Worm (Caenorhabditis elegans): ENCODE data around the gene K10D2.8.

The K10D2.8 gene

ce11 chrIII:5172470-5172869 is 16.1 kb upstream of the K10D2.8 start, which contains the start of gene K10D2.5 (continued):
- TF ChIP-seq ceh-28 (tag; optimal IDR thresholded peaks at IDR 0.05) (peak; percentile 73), nfya-1 (tag; optimal IDR thresholded peaks at IDR 0.05; ENCODE audit: insufficient read depth) (peak; percentile 88), nhr-67 (tag; optimal IDR thresholded peaks at IDR 0.05) (no peak), nhr-76 (tag; optimal IDR thresholded peaks at IDR 0.05) (no peak), nhr-237 (tag; optimal IDR thresholded peaks at IDR 0.05) (no peak), nhr-23 (tag; optimal IDR thresholded peaks at IDR 0.05) (peak; percentile 90), nhr-77 (tag; optimal IDR thresholded peaks at IDR 0.05) (peak; percentile 39)

DNA sequence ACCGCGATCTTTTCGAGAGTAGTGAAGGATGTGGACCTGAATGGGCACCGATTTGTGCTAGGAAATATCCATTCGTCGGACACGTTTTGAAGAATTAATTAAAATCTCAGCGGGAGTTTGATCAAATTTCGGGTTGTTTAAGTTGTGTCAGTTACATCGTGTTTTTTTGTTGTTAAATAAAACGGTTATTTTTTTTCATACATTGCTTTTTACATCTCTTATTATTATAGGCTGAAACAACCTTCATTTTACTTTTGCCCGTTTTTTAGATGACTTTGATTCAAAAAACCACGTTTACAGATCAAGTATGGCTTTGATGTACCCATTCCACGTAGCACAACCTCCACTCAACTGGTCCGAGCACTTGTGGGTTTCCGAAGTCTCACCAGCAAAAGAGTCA is 15.4 kb upstream of the K10D2.8 start, which contains the start of gene emb-1:
emb-1 (plus strand) TSS at position 301 of the 400 bp plus-strand sequence.
- TF ChIP-seq snpc-4 (tag; optimal IDR thresholded peaks at IDR 0.05): no peak
- TF ChIP-seq aly-2 (tag; optimal IDR thresholded peaks at IDR 0.05): no peak
- no peak for TF ChIP-seq ZK546.5 (tag; optimal IDR thresholded peaks at IDR 0.05)
- no peak for TF ChIP-seq ceh-16 (tag; optimal IDR thresholded peaks at IDR 0.05)
- TF ChIP-seq skn-1 (tag; optimal IDR thresholded peaks at IDR 0.05): no peak
- TF ChIP-seq nhr-28 (tag; optimal IDR thresholded peaks at IDR 0.05): no peak
- TF ChIP-seq elt-1 (tag; optimal IDR thresholded peaks at IDR 0.05): no peak
- no peak for TF ChIP-seq mml-1 (tag; optimal IDR thresholded peaks at IDR 0.05)
- TF ChIP-seq zag-1 (tag; optimal IDR thresholded peaks at IDR 0.05): no peak
- TF ChIP-seq unc-39 (tag; optimal IDR thresholded peaks at IDR 0.05): no peak
- TF ChIP-seq nhr-67 (tag; optimal IDR thresholded peaks at IDR 0.05): no peak
- TF ChIP-seq lin-39 (tag; optimal IDR thresholded peaks at IDR 0.05): no peak

DNA sequence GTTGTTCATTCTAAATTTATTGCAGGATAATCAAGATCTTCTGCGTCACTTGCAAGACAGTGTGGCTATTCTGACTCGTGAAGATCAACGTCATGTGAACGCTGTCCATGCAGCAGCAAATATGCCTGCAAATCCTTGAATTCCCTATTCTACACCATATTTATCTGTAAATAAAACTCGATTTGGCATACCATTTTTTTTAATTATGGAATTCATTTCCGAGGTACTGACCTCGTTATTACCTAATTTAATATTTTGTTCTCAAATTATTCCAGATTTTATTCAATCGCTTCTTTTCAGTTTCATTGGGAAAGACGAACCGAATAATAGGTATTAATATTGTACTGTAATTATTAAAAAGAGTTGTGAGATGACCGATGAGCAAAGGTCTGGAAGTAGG is 14.9 kb upstream of the K10D2.8 start, which contains the start of gene cid-1:
cid-1 (plus strand) TSS at position 301 of the 400 bp plus-strand sequence.
- no peak for TF ChIP-seq ceh-16 (tag; optimal IDR thresholded peaks at IDR 0.05)
- no peak for TF ChIP-seq hmg-11 (tag; optimal IDR thresholded peaks at IDR 0.05)

DNA sequence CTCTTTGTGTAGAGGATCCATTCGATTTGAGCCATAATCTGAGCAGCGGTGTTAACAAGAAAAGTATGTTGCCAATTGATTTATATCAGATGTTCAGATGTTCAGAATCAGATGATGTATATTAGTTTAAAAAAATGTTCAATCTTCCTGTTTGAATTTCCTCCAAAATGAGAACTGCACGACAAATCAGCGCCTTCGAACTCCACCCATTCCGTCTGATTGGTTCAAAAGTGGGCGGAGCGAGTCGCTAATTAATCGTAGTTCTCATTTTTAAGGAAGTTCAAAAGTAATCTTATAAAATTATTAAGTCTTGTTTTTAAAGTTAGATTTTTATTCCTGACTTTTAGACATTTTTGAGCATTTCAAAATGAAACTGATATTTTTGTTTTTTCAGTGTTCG is 9.4 kb upstream of the K10D2.8 start:
- TF ChIP-seq ceh-28 (tag; optimal IDR thresholded peaks at IDR 0.05) (no peak), nfya-1 (tag; optimal IDR thresholded peaks at IDR 0.05; ENCODE audit: insufficient read depth) (peak; percentile 95), daf-12 (tag; optimal IDR thresholded peaks at IDR 0.05) (no peak), fkh-10 (GFP tag; optimal IDR thresholded peaks at IDR 0.05) (no peak), nhr-25 (tag; optimal IDR thresholded peaks at IDR 0.05) (no peak), nhr-43 (tag; optimal IDR thresholded peaks at IDR 0.05; ENCODE audit: poor library complexity, severe bottlenecking) (no peak), mdl-1 (tag; optimal IDR thresholded peaks at IDR 0.05) (no peak), nhr-76 (tag; optimal IDR thresholded peaks at IDR 0.05) (no peak), elt-2 (tag; optimal IDR thresholded peaks at IDR 0.05) (no peak)

- TF ChIP-seq ztf-4 (tag; optimal IDR thresholded peaks at IDR 0.05): no peak
- TF ChIP-seq nhr-23 (tag; optimal IDR thresholded peaks at IDR 0.05): no peak
- TF ChIP-seq pha-4 (tag; optimal IDR thresholded peaks at IDR 0.05): peak; percentile 6
- no peak for TF ChIP-seq nhr-76 (tag; optimal IDR thresholded peaks at IDR 0.05)
- TF ChIP-seq pqm-1 (tag; optimal IDR thresholded peaks at IDR 0.05): no peak
- TF ChIP-seq lsy-12 (tag; optimal IDR thresholded peaks at IDR 0.05): no peak
- no peak for TF ChIP-seq egl-5 (tag; optimal IDR thresholded peaks at IDR 0.05)
- peak; percentile 14 for TF ChIP-seq nfya-1 (tag; optimal IDR thresholded peaks at IDR 0.05; ENCODE audit: insufficient read depth)
- TF ChIP-seq nhr-77 (tag; optimal IDR thresholded peaks at IDR 0.05): no peak
- peak; percentile 67 for TF ChIP-seq elt-2 (tag; optimal IDR thresholded peaks at IDR 0.05)
- TF ChIP-seq skn-1 (tag; optimal IDR thresholded peaks at IDR 0.05): no peak
- TF ChIP-seq zag-1 (tag; optimal IDR thresholded peaks at IDR 0.05): no peak
Measured at ce11 chrIII:5180588-5180987, 7.9 kb upstream of the K10D2.8 start.

DNA sequence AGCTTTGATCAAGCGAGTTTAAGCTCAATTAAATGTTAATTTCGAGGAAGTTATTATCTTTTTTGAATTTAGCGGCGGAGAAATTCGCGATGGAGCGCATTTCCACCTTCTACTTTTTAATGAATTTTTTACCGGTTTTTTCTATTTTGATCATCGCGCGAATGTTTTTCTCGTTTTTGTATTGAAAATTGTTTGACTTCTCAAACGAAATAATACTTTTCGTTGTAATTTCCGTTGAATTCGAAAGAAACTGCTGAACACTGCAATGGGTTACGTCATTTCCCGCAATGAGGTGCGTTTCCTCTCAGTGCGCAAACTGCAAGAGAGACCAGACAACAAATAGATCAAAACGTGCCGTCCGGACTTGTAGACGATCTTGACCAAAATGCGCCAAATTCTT is 7.3 kb upstream of the K10D2.8 start:
- no peak for TF ChIP-seq unc-62 (GFP tag; optimal IDR thresholded peaks at IDR 0.05)
- TF ChIP-seq elt-3 (tag; optimal IDR thresholded peaks at IDR 0.05): no peak
- TF ChIP-seq fos-1 (tag; optimal IDR thresholded peaks at IDR 0.05): no peak
- no peak for TF ChIP-seq skn-1 (tag; optimal IDR thresholded peaks at IDR 0.05)
- no peak for TF ChIP-seq elt-2 (tag; optimal IDR thresholded peaks at IDR 0.05)
- TF ChIP-seq nhr-11 (tag; optimal IDR thresholded peaks at IDR 0.05): no peak
- no peak for TF ChIP-seq nhr-23 (tag; optimal IDR thresholded peaks at IDR 0.05)
- no peak for TF ChIP-seq mml-1 (tag; optimal IDR thresholded peaks at IDR 0.05)
- no peak for TF ChIP-seq ceh-16 (tag; optimal IDR thresholded peaks at IDR 0.05)
- no peak for TF ChIP-seq daf-12 (tag; optimal IDR thresholded peaks at IDR 0.05)
- TF ChIP-seq fkh-2 (tag; optimal IDR thresholded peaks at IDR 0.05): no peak
- no peak for TF ChIP-seq tbx-2 (tag; optimal IDR thresholded peaks at IDR 0.05)
- TF ChIP-seq nhr-67 (tag; optimal IDR thresholded peaks at IDR 0.05): no peak
- TF ChIP-seq lin-39 (tag; optimal IDR thresholded peaks at IDR 0.05): no peak
- TF ChIP-seq lin-15B (tag; optimal IDR thresholded peaks at IDR 0.05): no peak
- TF ChIP-seq lsy-12 (tag; optimal IDR thresholded peaks at IDR 0.05): no peak
- no peak for TF ChIP-seq nhr-77 (tag; optimal IDR thresholded peaks at IDR 0.05)
